Fruit fly (Drosophila melanogaster) whole organism, wandering third instar larva: ENCODE measurements around the gene Ugt49B2.

Source experiments
- Jra ChIP-seq: sonication (Bioruptor generic); optimal IDR thresholded peaks from 2 replicates; lab custom pipeline; 2016; ENCODE audit warnings: missing biosample characterization, missing genetic modification characterization
- Myc ChIP-seq: fragments of >200 bp; optimal IDR thresholded peaks from 2 replicates; lab custom pipeline; 2017
- OdsH ChIP-seq: fragments of 200-800 bp; sonication (Bioruptor generic); optimal IDR thresholded peaks from 2 replicates; lab custom pipeline; 2016; ENCODE audit warnings: missing biosample characterization, mild to moderate bottlenecking, missing genetic modification characterization
- br ChIP-seq: fragments of 200-800 bp; sonication (Bioruptor generic); optimal IDR thresholded peaks from 2 replicates; lab custom pipeline; 2016; ENCODE audit warnings: missing biosample characterization, missing genetic modification characterization
- dl ChIP-seq, 2 experiments: fragments of 175-275, 200-275 bp in 1 of 2; fragments of 200-275 bp in 1 of 2; sonication (Bioruptor generic); optimal IDR thresholded peaks; lab custom pipeline; 2018; ENCODE audit warnings: mild to moderate bottlenecking in 2 of 2, missing biosample characterization in 2 of 2, missing genetic modification characterization in 2 of 2, moderate library complexity in 2 of 2; ENCODE audit not compliant: partially characterized antibody in 2 of 2, insufficient read depth in 1 of 2
- fru ChIP-seq: fragments of 200-800 bp; sonication (Bioruptor generic); optimal IDR thresholded peaks from 3 replicates; lab custom pipeline; 2016; ENCODE audit warnings: missing biosample characterization, mild to moderate bottlenecking, missing genetic modification characterization
- h ChIP-seq: fragments of 200-800 bp; sonication (Bioruptor generic); optimal IDR thresholded peaks from 3 replicates; lab custom pipeline; 2016; ENCODE audit warnings: missing biosample characterization, mild to moderate bottlenecking, missing genetic modification characterization
- jim ChIP-seq: fragments of 175-275, 200-325 bp; sonication (Bioruptor generic); optimal IDR thresholded peaks from 2 replicates; lab custom pipeline; 2016; ENCODE audit warnings: missing biosample characterization, mild to moderate bottlenecking, missing genetic modification characterization
- pan ChIP-seq: fragments of >200 bp; optimal IDR thresholded peaks from 2 replicates; lab custom pipeline; 2017
- psq ChIP-seq: fragments of 200-800 bp; sonication (Bioruptor generic); optimal IDR thresholded peaks from 3 replicates; lab custom pipeline; 2017; ENCODE audit warnings: missing biosample characterization, mild to moderate bottlenecking, missing genetic modification characterization, moderate library complexity
- usp ChIP-seq: fragments of >200 bp; optimal IDR thresholded peaks from 2 replicates; lab custom pipeline; 2017; ENCODE audit warnings: missing biosample characterization, missing genetic modification characterization
- woc ChIP-seq: sonication (Bioruptor generic); optimal IDR thresholded peaks from 2 replicates; lab custom pipeline; 2016; ENCODE audit warnings: missing biosample characterization, mild to moderate bottlenecking, missing genetic modification characterization

DNA sequence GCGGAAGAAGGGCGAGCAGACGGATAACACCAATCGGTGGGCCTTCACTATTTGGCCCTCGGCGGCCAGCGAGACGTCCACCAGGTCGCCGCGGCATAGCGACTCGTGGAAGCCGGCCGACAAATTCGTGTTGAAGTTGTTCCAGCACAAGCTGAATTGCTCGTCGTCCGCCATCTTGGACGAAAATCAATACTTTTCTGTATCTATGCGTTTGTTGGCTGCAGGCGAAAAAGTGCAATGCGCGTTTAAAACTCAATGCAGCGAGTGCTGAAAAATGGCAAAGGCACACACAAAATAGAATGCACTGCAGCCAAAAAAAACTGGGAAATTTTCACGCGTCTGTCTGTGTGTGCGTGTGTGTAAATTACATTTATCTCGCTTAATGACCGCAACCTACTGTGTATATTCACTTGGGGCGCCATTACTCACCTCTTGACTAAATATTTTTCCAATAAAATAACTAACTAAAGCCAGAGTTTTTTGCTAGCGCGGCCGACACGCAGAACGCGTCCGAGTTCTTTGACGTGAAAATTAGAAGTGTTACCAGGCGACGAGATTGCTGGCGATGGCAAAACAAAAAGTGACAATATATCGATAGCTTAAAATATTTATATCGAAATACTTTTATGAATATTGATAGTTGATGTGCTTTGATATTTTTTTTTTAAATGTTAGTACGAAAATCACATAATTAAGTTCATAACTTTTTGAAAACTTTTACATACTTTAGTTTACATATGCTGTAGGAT, 22.5 kb downstream of the Ugt49B2 start:
- TF ChIP-seq jim (GFP tag; lab: Kevin White, UChicago) = no peak
- no peak for TF ChIP-seq psq (GFP tag; lab: Kevin White, UChicago)
- no peak for TF ChIP-seq Jra (GFP tag; lab: Kevin White, UChicago)
- TF ChIP-seq woc (GFP tag; lab: Kevin White, UChicago) = peak; percentile 56
- TF ChIP-seq OdsH (GFP tag; lab: Kevin White, UChicago) = peak; percentile 0
- no peak for TF ChIP-seq fru (GFP tag; lab: Kevin White, UChicago)
- TF ChIP-seq Myc (lab: Kevin White, UChicago) = no peak
- TF ChIP-seq h = peak; percentile 34
- no peak for TF ChIP-seq dl (GFP tag; optimal IDR thresholded peaks at IDR 0.05; lab: Kevin White, UChicago; ENCODE audit: insufficient read depth in 1 of 2, partially characterized antibody in 2 of 2)
- no peak for TF ChIP-seq usp (GFP tag; lab: Kevin White, UChicago)
- TF ChIP-seq pan = no peak
- TF ChIP-seq br = peak; percentile 12
